Fruit fly (Drosophila melanogaster) whole organism, embryonic: ENCODE measurements around the gene foxo.

Experiments
- Ada2b ChIP-seq: fragments of 200-800 bp; sonication (Bioruptor generic); IDR thresholded peaks from 2 replicates; pipeline ENCODE4 v1.3.6; 2022; ENCODE audit warnings: missing biosample characterization, missing genetic modification characterization
- Awh ChIP-seq: fragments of 200-800 bp; sonication (Bioruptor generic); IDR thresholded peaks from 2 replicates; pipeline ENCODE4, ENCODE4 v1.3.6; 2022; ENCODE audit warnings: missing biosample characterization, missing genetic modification characterization
- CG11504 ChIP-seq: fragments of 200-800 bp; sonication (Bioruptor generic); optimal IDR thresholded peaks from 3 replicates; lab custom pipeline; 2019; ENCODE audit warnings: missing biosample characterization, mild to moderate bottlenecking, missing genetic modification characterization, moderate library complexity
- CG12236 ChIP-seq: fragments of 200-800 bp; sonication (Bioruptor generic); optimal IDR thresholded peaks from 2 replicates; lab custom pipeline; 2016; ENCODE audit warnings: missing biosample characterization, missing genetic modification characterization
- CG14441 ChIP-seq: fragments of 200-800 bp; sonication (Bioruptor generic); IDR thresholded peaks from 2 replicates; pipeline ENCODE4 v1.3.6; 2022; ENCODE audit warnings: missing biosample characterization, missing genetic modification characterization
- CG17829 ChIP-seq: fragments of 200-800 bp; optimal IDR thresholded peaks from 2 replicates; lab custom pipeline; 2019; ENCODE audit warnings: missing biosample characterization, mild to moderate bottlenecking, missing genetic modification characterization, moderate library complexity
- CG18262 ChIP-seq: fragments of 200-800 bp; optimal IDR thresholded peaks from 3 replicates; lab custom pipeline; 2019; ENCODE audit warnings: missing biosample characterization, mild to moderate bottlenecking, missing genetic modification characterization, moderate library complexity
- CG18619 ChIP-seq: fragments of 200-800 bp; sonication (Bioruptor generic); optimal IDR thresholded peaks from 3 replicates; lab custom pipeline; 2017; ENCODE audit warnings: missing biosample characterization, mild to moderate bottlenecking, missing genetic modification characterization
- CG2712 ChIP-seq: fragments of 200-800 bp; optimal IDR thresholded peaks from 3 replicates; lab custom pipeline; 2019; ENCODE audit warnings: missing biosample characterization, mild to moderate bottlenecking, missing genetic modification characterization, moderate library complexity
- CG4282 ChIP-seq: fragments of 200-800 bp; sonication (Bioruptor generic); optimal IDR thresholded peaks from 2 replicates; lab custom pipeline; 2016; ENCODE audit warnings: missing biosample characterization, missing genetic modification characterization
- CG43689 ChIP-seq: fragments of 200-800 bp; sonication (Bioruptor generic); IDR thresholded peaks from 2 replicates; pipeline ENCODE4 v1.3.6; 2022; ENCODE audit warnings: missing biosample characterization, missing genetic modification characterization
- CG6683 ChIP-seq: fragments of 200-800 bp; sonication (Bioruptor generic); optimal IDR thresholded peaks from 2 replicates; lab custom pipeline; 2017; ENCODE audit warnings: missing biosample characterization, mild to moderate bottlenecking, missing genetic modification characterization, missing genetic modification reagents
- CG9215 ChIP-seq: fragments of 200-800 bp; sonication (Bioruptor generic); IDR thresholded peaks from 2 replicates; pipeline ENCODE4 v1.3.6; 2022; ENCODE audit warnings: missing biosample characterization, missing genetic modification characterization
- CG9932 ChIP-seq: fragments of 200-800 bp; sonication (Bioruptor generic); IDR thresholded peaks from 2 replicates; pipeline ENCODE4 v1.3.6; 2022; ENCODE audit warnings: missing biosample characterization, missing genetic modification characterization
- Camta ChIP-seq: fragments of 200-800 bp; sonication (Bioruptor generic); optimal IDR thresholded peaks from 2 replicates; lab custom pipeline; 2016; ENCODE audit warnings: missing biosample characterization, missing genetic modification characterization
- Dfd ChIP-seq, 2 experiments: fragments of >200 bp; optimal IDR thresholded peaks; 2 replicates each; lab custom pipeline; 2017; ENCODE audit warnings: missing biosample characterization in 2 of 2, missing genetic modification characterization in 2 of 2
- Dp ChIP-seq: fragments of 200-800 bp; sonication (Bioruptor generic); optimal IDR thresholded peaks from 2 replicates; lab custom pipeline; 2018; ENCODE audit warnings: missing biosample characterization, mild to moderate bottlenecking, missing genetic modification characterization, moderate library complexity
- HLHmδ ChIP-seq: fragments of 200-800 bp; sonication (Bioruptor generic); optimal IDR thresholded peaks from 2 replicates; lab custom pipeline; 2018; ENCODE audit warnings: missing biosample characterization, mild to moderate bottlenecking, missing genetic modification characterization, moderate library complexity
- Hand ChIP-seq: fragments of 200-800 bp; sonication (Bioruptor generic); optimal IDR thresholded peaks from 2 replicates; lab custom pipeline; 2017; ENCODE audit warnings: mild to moderate bottlenecking, missing biosample characterization, missing genetic modification reagents, missing genetic modification characterization
- HmgD ChIP-seq: fragments of 200-800 bp; sonication (Bioruptor generic); optimal IDR thresholded peaks from 3 replicates; lab custom pipeline; 2016; ENCODE audit warnings: missing biosample characterization, missing genetic modification characterization
- Hr51 ChIP-seq, 2 experiments: fragments of 200-800 bp; sonication (Bioruptor generic); optimal IDR thresholded peaks; 2 replicates in 1 of 2; 3 replicates in 1 of 2; lab custom pipeline; 2016 to 2018; ENCODE audit warnings: missing biosample characterization in 2 of 2, missing genetic modification characterization in 2 of 2, mild to moderate bottlenecking in 1 of 2, moderate library complexity in 1 of 2
- Nf-YB ChIP-seq: fragments of 200-800 bp; sonication (Bioruptor generic); optimal IDR thresholded peaks from 3 replicates; lab custom pipeline; 2019; ENCODE audit warnings: missing biosample characterization, mild to moderate bottlenecking, missing genetic modification characterization, moderate library complexity
- NfI ChIP-seq: fragments of 200-800 bp; sonication (Bioruptor generic); optimal IDR thresholded peaks from 3 replicates; lab custom pipeline; 2018; ENCODE audit warnings: missing biosample characterization, mild to moderate bottlenecking, missing genetic modification characterization, moderate library complexity
- Sin3A ChIP-seq: fragments of >200 bp; optimal IDR thresholded peaks from 2 replicates; lab custom pipeline; 2018
- Sry-δ ChIP-seq: fragments of 200-800 bp; sonication (Bioruptor generic); optimal IDR thresholded peaks from 2 replicates; lab custom pipeline; 2016; ENCODE audit warnings: missing biosample characterization, missing genetic modification characterization
- TFAM ChIP-seq: fragments of 200-800 bp; sonication (Bioruptor generic); optimal IDR thresholded peaks from 2 replicates; lab custom pipeline; 2017; ENCODE audit warnings: missing biosample characterization, missing genetic modification characterization, inconsistent platforms
- ato ChIP-seq: fragments of 200-800 bp; sonication (Bioruptor generic); IDR thresholded peaks from 2 replicates; pipeline ENCODE4 v1.3.6; 2022; ENCODE audit warnings: missing biosample characterization, missing genetic modification characterization; ENCODE audit not compliant: partially characterized antibody
- caup ChIP-seq: fragments of 200-800 bp; sonication (Bioruptor generic); optimal IDR thresholded peaks from 3 replicates; lab custom pipeline; 2017; ENCODE audit warnings: missing biosample characterization, mild to moderate bottlenecking, missing genetic modification characterization, moderate library complexity; ENCODE audit not compliant: severe bottlenecking
- chm ChIP-seq: fragments of 200-800 bp; sonication (Bioruptor generic); IDR thresholded peaks from 2 replicates; pipeline ENCODE4 v1.3.6; 2022; ENCODE audit warnings: missing biosample characterization, missing genetic modification characterization
- corto ChIP-seq: fragments of 200-800 bp; sonication (Bioruptor generic); optimal IDR thresholded peaks from 2 replicates; lab custom pipeline; 2016; ENCODE audit warnings: missing biosample characterization, mild to moderate bottlenecking, missing genetic modification characterization, moderate library complexity
- dysf ChIP-seq: fragments of 200-800 bp; sonication (Bioruptor generic); IDR thresholded peaks from 3 replicates; pipeline ENCODE4 v1.3.6; 2022; ENCODE audit warnings: missing biosample characterization, missing genetic modification characterization
- en ChIP-seq: fragments of 200-800 bp; sonication (Bioruptor generic); optimal IDR thresholded peaks from 2 replicates; lab custom pipeline; 2016; ENCODE audit warnings: missing biosample characterization, missing genetic modification characterization
- eve ChIP-seq, 2 experiments: fragments of >200 bp; optimal IDR thresholded peaks; 2 replicates each; lab custom pipeline; 2017; ENCODE audit warnings: missing biosample characterization in 2 of 2, missing genetic modification characterization in 2 of 2
- ftz-f1 ChIP-seq: fragments of 200-800 bp; sonication (Bioruptor generic); optimal IDR thresholded peaks from 2 replicates; lab custom pipeline; 2016; ENCODE audit warnings: missing biosample characterization, missing genetic modification characterization
- fu2 ChIP-seq: fragments of 200-800 bp; sonication (Bioruptor generic); optimal IDR thresholded peaks from 2 replicates; lab custom pipeline; 2016; ENCODE audit warnings: missing biosample characterization, missing genetic modification characterization
- ham ChIP-seq: fragments of 200-800 bp; sonication (Bioruptor generic); IDR thresholded peaks from 2 replicates; pipeline ENCODE4 v1.3.6; 2022; ENCODE audit warnings: missing biosample characterization, missing genetic modification characterization
- hb ChIP-seq: fragments of 200-800 bp; sonication (Bioruptor generic); IDR thresholded peaks from 3 replicates; pipeline ENCODE4 v1.3.6; 2022; ENCODE audit warnings: missing biosample characterization, missing genetic modification characterization; ENCODE audit not compliant: partially characterized antibody
- hth ChIP-seq: fragments of >200 bp; optimal IDR thresholded peaks from 2 replicates; lab custom pipeline; 2017; ENCODE audit warnings: inconsistent platforms
- jing ChIP-seq: fragments of 200-800 bp; sonication (Bioruptor generic); optimal IDR thresholded peaks from 2 replicates; lab custom pipeline; 2018; ENCODE audit warnings: missing biosample characterization, mild to moderate bottlenecking, missing genetic modification characterization
- kay ChIP-seq: fragments of 200-800 bp; sonication (Bioruptor generic); optimal IDR thresholded peaks from 2 replicates; lab custom pipeline; 2016; ENCODE audit warnings: missing biosample characterization, missing genetic modification characterization
- kni ChIP-seq: fragments of 200-800 bp; sonication (Bioruptor generic); optimal IDR thresholded peaks from 3 replicates; lab custom pipeline; 2017; ENCODE audit warnings: mild to moderate bottlenecking, missing biosample characterization, missing genetic modification reagents, missing genetic modification characterization
- knrl ChIP-seq: fragments of 200-800 bp; sonication (Bioruptor generic); IDR thresholded peaks from 3 replicates; pipeline ENCODE4 v1.3.6; 2022; ENCODE audit warnings: missing biosample characterization, missing genetic modification characterization; ENCODE audit not compliant: partially characterized antibody
- luna ChIP-seq: fragments of 200-800 bp; sonication (Bioruptor generic); optimal IDR thresholded peaks from 2 replicates; lab custom pipeline; 2016; ENCODE audit warnings: missing biosample characterization, missing genetic modification characterization
- mirr ChIP-seq: fragments of 200-800 bp; sonication (Bioruptor generic); optimal IDR thresholded peaks from 3 replicates; lab custom pipeline; 2018; ENCODE audit warnings: missing biosample characterization, mild to moderate bottlenecking, missing genetic modification characterization
- pan ChIP-seq, 4 experiments: fragments of >200 bp in 3 of 4; fragments of 200-800 bp in 1 of 4; sonication (Bioruptor generic) in 1 of 4; optimal IDR thresholded peaks in 3 of 4; IDR thresholded peaks in 1 of 4; 2 replicates each; pipeline versions ENCODE4 v1.3.6 to Lab custom; 2017 to 2022; ENCODE audit warnings: missing biosample characterization in 2 of 4, missing genetic modification characterization in 2 of 4, mixed read lengths in 1 of 4
- pnt ChIP-seq: fragments of 200-800 bp; sonication (Bioruptor generic); optimal IDR thresholded peaks from 3 replicates; lab custom pipeline; 2016; ENCODE audit warnings: missing biosample characterization, missing genetic modification characterization
- so ChIP-seq: fragments of 200-800 bp; sonication (Bioruptor generic); IDR thresholded peaks from 3 replicates; pipeline ENCODE4 v1.3.6; 2022; ENCODE audit warnings: missing biosample characterization, missing genetic modification characterization
- sqz ChIP-seq: fragments of 200-800 bp; sonication (Bioruptor generic); optimal IDR thresholded peaks from 3 replicates; lab custom pipeline; 2018; ENCODE audit warnings: missing biosample characterization, mild to moderate bottlenecking, missing genetic modification characterization
- tx ChIP-seq: fragments of 200-800 bp; sonication (Bioruptor generic); optimal IDR thresholded peaks from 2 replicates; lab custom pipeline; 2016; ENCODE audit warnings: missing biosample characterization, missing genetic modification characterization

foxo gene

DNA sequence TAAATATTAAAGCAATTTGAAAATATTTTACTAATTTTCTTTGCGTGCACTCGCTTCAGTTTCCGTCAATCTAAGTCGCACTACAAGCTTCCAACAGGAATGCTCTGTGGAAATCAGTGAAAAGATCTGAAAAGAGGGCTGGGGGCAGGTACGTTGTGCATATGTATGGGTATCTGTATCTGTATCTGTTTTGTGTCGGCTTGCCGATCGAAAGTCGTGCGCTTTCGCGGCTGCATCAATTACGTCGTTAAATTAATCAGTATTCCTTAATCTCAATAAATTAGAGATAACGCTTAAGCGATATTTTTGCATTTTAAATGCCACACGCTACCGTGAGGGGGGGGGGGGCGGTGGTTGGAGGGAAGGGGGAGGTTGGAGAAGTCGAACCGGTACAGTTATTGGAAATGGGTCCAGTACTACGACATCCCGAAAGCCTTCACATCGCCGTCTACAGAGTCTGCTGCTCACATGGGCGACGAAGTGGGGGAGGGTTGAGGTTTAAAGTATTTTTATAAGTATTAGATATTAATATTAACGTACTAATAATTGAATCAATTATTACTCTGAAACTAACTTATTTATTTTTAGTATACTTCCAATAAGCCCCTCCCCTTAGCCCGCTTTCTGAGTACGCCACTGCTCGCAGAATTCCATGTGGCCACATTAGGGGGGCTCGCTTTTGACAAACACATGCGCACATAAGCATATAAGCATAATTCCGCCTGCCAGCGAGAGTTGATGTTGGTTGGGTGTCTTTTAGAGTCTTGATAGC, 3.5 kb upstream of the foxo start (continued):
- TF ChIP-seq jing (GFP tag; lab: Kevin White, UChicago) (peak; percentile 92), hb (GFP tag; lab: Robert Waterston, UW) (no peak), kay (GFP tag; lab: Kevin White, UChicago) (peak; percentile 91), so (GFP tag; lab: Robert Waterston, UW) (peak; percentile 98), chm (peak; percentile 97), Nf-YB (GFP tag; lab: Kevin White, UChicago) (peak; percentile 84), sqz (GFP tag; lab: Kevin White, UChicago) (peak; percentile 87), CG12236 (no peak), CG2712 (peak; percentile 96), knrl (GFP tag; lab: Robert Waterston, UW) (no peak), CG11504 (tag; lab: Kevin White, UChicago) (peak; percentile 97), pnt (GFP tag; lab: Kevin White, UChicago) (peak; percentile 47), CG18262 (tag; lab: Kevin White, UChicago) (peak; percentile 91), CG17829 (peak; percentile 95), ftz-f1 (GFP tag; lab: Kevin White, UChicago) (peak; percentile 74), mirr (GFP tag; lab: Kevin White, UChicago) (peak; percentile 60), dysf (GFP tag; lab: Robert Waterston, UW) (peak; percentile 99), hth (lab: Kevin White, UChicago) (no peak), caup (GFP tag; lab: Kevin White, UChicago) (peak; percentile 99), pan (optimal IDR thresholded peaks at IDR 0.05; lab: Kevin White, UChicago) (no peak), pan (GFP tag; optimal IDR thresholded peaks at IDR 0.05 in 1 of 2, IDR thresholded peaks at IDR 0.05 in 1 of 2) (peak in 1 of 2 experiments; percentile 98), Hr51 (GFP tag; optimal IDR thresholded peaks at IDR 0.05; lab: Kevin White, UChicago) (peak; percentile 85 to 98), eve (GFP tag; optimal IDR thresholded peaks at IDR 0.05; lab: Kevin White, UChicago) (peak in 1 of 2 experiments; percentile 94), NfI (GFP tag; lab: Kevin White, UChicago) (peak; percentile 96), kni (GFP tag; lab: Kevin White, UChicago) (peak; percentile 32), TFAM (GFP tag; lab: Kevin White, UChicago) (peak; percentile 39), en (GFP tag; lab: Kevin White, UChicago) (no peak), Awh (peak; percentile 97), HmgD (peak; percentile 23), corto (peak; percentile 59), Hand (peak; percentile 96), CG4282 (GFP tag; lab: Kevin White, UChicago) (peak; percentile 45), luna (no peak), fu2 (GFP tag; lab: Kevin White, UChicago) (peak; percentile 78), CG9932 (peak; percentile 100), Ada2b (GFP tag; lab: Robert Waterston, UW) (peak; percentile 98), ato (GFP tag; lab: Robert Waterston, UW) (no peak), tx (GFP tag; lab: Kevin White, UChicago) (peak; percentile 78), CG14441 (GFP tag; lab: Robert Waterston, UW) (peak; percentile 99), Camta (GFP tag; lab: Kevin White, UChicago) (peak; percentile 58), CG43689 (GFP tag; lab: Robert Waterston, UW) (peak; percentile 95), Dfd (GFP tag; optimal IDR thresholded peaks at IDR 0.05; lab: Kevin White, UChicago) (no peak), CG6683 (GFP tag; lab: Kevin White, UChicago) (peak; percentile 95), Dp (GFP tag; lab: Kevin White, UChicago) (peak; percentile 15), ham (GFP tag; lab: Robert Waterston, UW) (peak; percentile 94), CG9215 (peak; percentile 97), CG18619 (GFP tag; lab: Kevin White, UChicago) (peak; percentile 97), Sin3A (lab: Kevin White, UChicago) (no peak), Sry-δ (GFP tag; lab: Kevin White, UChicago) (peak; percentile 37), HLHmδ (GFP tag; lab: Kevin White, UChicago) (no peak)
